Worm (Caenorhabditis elegans) whole organism, L1 larva: ENCODE results near the gene txt-17.
"Not testable (repeated sequence)": the region's sequence is repeated elsewhere in the genome, so short reads cannot be mapped to it uniquely, and the experiment has no call there.

Experiments
- F16B12.6 ChIP-seq: fragments of 150-350 bp; optimal IDR thresholded peaks from 2 replicates; lab custom pipeline; 2014; ENCODE audit warnings: missing biosample characterization, missing genetic modification characterization
- aly-2 ChIP-seq: fragments of 150-350 bp; optimal IDR thresholded peaks from 2 replicates; lab custom pipeline; 2014; ENCODE audit warnings: missing biosample characterization, missing genetic modification characterization
- dpl-1 ChIP-seq, 3 experiments: fragments of 150-350 bp in 2 of 3; sonication (generic microtip) in 1 of 3; optimal IDR thresholded peaks; 2 replicates each; lab custom pipeline; 2014 to 2017; ENCODE audit warnings: missing biosample characterization in 3 of 3, missing genetic modification characterization in 3 of 3, missing genetic modification reagents in 3 of 3
- egl-13 ChIP-seq: sonication (generic microtip); optimal IDR thresholded peaks from 2 replicates; lab custom pipeline; 2016; ENCODE audit warnings: missing genotype, missing genetic modification reagents, missing genetic modification characterization, missing compliant biosample characterization
- lin-35 ChIP-seq, 2 experiments: fragments of 150-350 bp; optimal IDR thresholded peaks; 2 replicates each; lab custom pipeline; 2014; ENCODE audit warnings: missing biosample characterization in 2 of 2, missing genetic modification characterization in 2 of 2, missing genetic modification reagents in 2 of 2
- nhr-12 ChIP-seq: sonication (generic microtip); optimal IDR thresholded peaks from 2 replicates; lab custom pipeline; 2017; ENCODE audit warnings: missing biosample characterization, missing genetic modification characterization
- unc-30 ChIP-seq: sonication (generic microtip); optimal IDR thresholded peaks from 2 replicates; lab custom pipeline; 2017; ENCODE audit warnings: missing biosample characterization, missing genetic modification characterization
- unc-62 ChIP-seq: fragments of 150-350 bp; optimal IDR thresholded peaks from 2 replicates; lab custom pipeline; 2014; ENCODE audit warnings: missing biosample characterization, missing genetic modification reagents, missing genetic modification characterization

DNA sequence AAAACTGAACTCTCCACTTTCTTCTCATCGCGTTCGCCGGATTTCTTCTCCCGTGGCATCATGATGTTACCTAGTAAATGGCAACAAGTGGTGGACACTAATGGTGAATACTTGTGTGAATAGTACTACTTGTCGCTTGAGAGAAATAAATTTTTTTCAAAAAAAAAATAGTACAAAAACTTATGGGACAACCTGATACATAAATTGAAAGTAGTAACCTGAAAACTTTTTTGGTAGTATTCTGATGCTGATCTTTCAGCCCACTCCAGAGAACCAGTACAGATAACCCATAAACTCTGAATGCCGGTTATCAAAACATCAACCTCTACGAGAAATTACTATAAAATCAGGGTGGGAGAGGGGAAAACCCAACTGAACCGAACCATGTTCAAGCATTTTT is 4.8 kb upstream of the txt-17 start, which contains the start of gene Y57E12AL.2:
- not testable (repeated sequence) for TF ChIP-seq unc-62 (GFP tag; lab: Kevin White, UChicago); lin-35 (GFP tag; optimal IDR thresholded peaks at IDR 0.05; lab: Kevin White, UChicago); dpl-1 (GFP tag; optimal IDR thresholded peaks at IDR 0.05; lab: Kevin White, UChicago); nhr-12 (tag; lab: Kevin White, UChicago); unc-30 (tag; lab: Kevin White, UChicago); egl-13 (tag; lab: Kevin White, UChicago); F16B12.6 (tag; lab: Kevin White, UChicago); aly-2 (tag; lab: Kevin White, UChicago)
